Fruit fly (Drosophila melanogaster): Measurements from ENCODE around the gene tal-AA.

DNA sequence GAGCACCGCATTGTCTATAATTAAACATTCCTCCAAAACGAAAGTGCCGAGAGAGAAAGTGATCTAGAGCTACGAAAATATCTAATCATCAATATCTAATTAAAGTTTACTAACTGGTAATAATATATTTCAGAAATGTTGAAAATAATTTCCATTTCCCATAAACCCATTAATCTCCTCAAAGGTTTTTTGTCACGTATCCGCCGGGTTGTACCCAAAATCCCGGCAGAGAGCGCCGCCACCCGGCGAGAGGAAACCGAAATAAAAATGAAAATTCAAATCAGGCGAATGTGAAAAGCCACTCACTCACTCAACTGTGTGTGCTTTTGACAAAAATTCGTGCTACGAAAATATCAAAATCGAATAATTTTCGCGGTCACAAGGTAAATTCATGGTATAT lies 41.7 kb upstream of the tal-AA start, which contains the start of gene CG9297:
- no peak for TF ChIP-seq rn (GFP tag; IDR thresholded peaks at IDR 0.05)
- no peak for TF ChIP-seq CG8159 (tag; optimal IDR thresholded peaks at IDR 0.05)
- TF ChIP-seq CG9948 (tag; optimal IDR thresholded peaks at IDR 0.05) = no peak
- TF ChIP-seq Pif1A (GFP tag; optimal IDR thresholded peaks at IDR 0.05) = no peak
- no peak for TF ChIP-seq fd96Ca (GFP tag; IDR thresholded peaks at IDR 0.05)
